Fruit fly (Drosophila melanogaster): ENCODE results near the gene Or24a.

Gene Or24a

DNA sequence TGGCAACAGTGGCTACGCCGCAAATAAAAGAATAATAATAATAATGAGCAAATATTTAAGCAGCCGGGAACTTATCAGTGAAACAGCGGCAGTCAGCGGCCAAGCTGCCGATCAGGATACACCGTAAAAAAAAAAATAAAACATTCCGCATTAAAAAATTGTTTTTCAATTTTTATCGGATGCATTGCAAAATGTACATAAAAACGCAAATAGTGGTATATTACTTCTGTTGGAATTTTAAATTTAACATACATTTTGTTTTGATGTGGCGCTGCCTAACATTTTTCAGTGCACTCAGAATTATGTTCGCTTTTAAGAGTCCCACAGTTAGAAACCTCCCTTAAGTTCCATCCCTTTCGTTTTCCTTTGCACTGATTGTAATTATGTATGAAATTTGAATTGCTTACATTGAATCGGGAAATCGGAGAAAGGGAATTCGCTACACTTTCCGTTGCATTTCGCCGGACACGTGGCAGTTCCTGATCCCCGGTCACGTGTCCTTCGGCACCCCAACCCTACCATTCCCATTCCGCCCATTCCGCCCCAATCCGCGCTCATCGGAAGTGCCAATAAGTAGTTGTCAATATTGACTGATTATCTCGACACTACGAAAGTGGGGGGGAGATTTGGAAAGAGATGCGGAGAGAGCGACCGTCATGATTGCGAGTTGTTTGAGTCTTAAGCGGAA lies 46.8 kb downstream of the Or24a start (continued):
- TF ChIP-seq sc (optimal IDR thresholded peaks at IDR 0.05): no peak
- peak; percentile 78 for TF ChIP-seq sc (GFP tag; optimal IDR thresholded peaks at IDR 0.05)
- TF ChIP-seq CG13624 (GFP tag; optimal IDR thresholded peaks at IDR 0.05): peak; percentile 75
- TF ChIP-seq Antp (GFP tag; optimal IDR thresholded peaks at IDR 0.05): peak; percentile 67
- TF ChIP-seq ase (GFP tag; IDR thresholded peaks at IDR 0.05): peak; percentile 65; the same call in 2 of the 3 replicates
- TF ChIP-seq bowl (GFP tag; IDR thresholded peaks at IDR 0.05): no peak
- TF ChIP-seq klu (GFP tag; IDR thresholded peaks at IDR 0.05): no peak
- peak; percentile 86 for TF ChIP-seq zen (tag; optimal IDR thresholded peaks at IDR 0.05)
- TF ChIP-seq CG3847 (GFP tag; IDR thresholded peaks at IDR 0.05): peak; percentile 55; the same call in 1 of the 2 replicates
- peak; percentile 73 for TF ChIP-seq CG1792 (GFP tag; optimal IDR thresholded peaks at IDR 0.05)
- no peak for TF ChIP-seq CG8478 (optimal IDR thresholded peaks at IDR 0.05)
- TF ChIP-seq CG1602 (GFP tag; optimal IDR thresholded peaks at IDR 0.05): peak; percentile 74
- TF ChIP-seq ara (GFP tag; IDR thresholded peaks at IDR 0.05): peak; percentile 88
- TF ChIP-seq CG10654 (GFP tag; optimal IDR thresholded peaks at IDR 0.05): peak; percentile 42
- TF ChIP-seq CG11247 (GFP tag; IDR thresholded peaks at IDR 0.05): peak; percentile 56
- no peak for TF ChIP-seq Dip2 (GFP tag; IDR thresholded peaks at IDR 0.05)
- peak; percentile 32 for TF ChIP-seq CG30020 (tag; optimal IDR thresholded peaks at IDR 0.05)
- TF ChIP-seq lola (GFP tag; optimal IDR thresholded peaks at IDR 0.05): peak in 1 of 3 experiments; percentile 88
- peak; percentile 21 for TF ChIP-seq disco-r (GFP tag; optimal IDR thresholded peaks at IDR 0.05)
- TF ChIP-seq Dll (GFP tag; IDR thresholded peaks at IDR 0.05; ENCODE audit: partially characterized antibody): no peak
- peak; percentile 37 for TF ChIP-seq HLH54F (GFP tag; optimal IDR thresholded peaks at IDR 0.05)
- no peak for TF ChIP-seq CG16813 (GFP tag; IDR thresholded peaks at IDR 0.05; ENCODE audit: partially characterized antibody)
- peak; percentile 55 for TF ChIP-seq ssp (GFP tag; IDR thresholded peaks at IDR 0.05)
- TF ChIP-seq ind (GFP tag; optimal IDR thresholded peaks at IDR 0.05): peak; percentile 71
- peak in 1 of 2 experiments; percentile 93 for TF ChIP-seq bsh (GFP tag; optimal IDR thresholded peaks at IDR 0.05)
- TF ChIP-seq MESR4 (GFP tag; optimal IDR thresholded peaks at IDR 0.05): peak; percentile 1
- TF ChIP-seq ham (GFP tag; IDR thresholded peaks at IDR 0.05): no peak
- TF ChIP-seq HLH3B (GFP tag; IDR thresholded peaks at IDR 0.05): peak; percentile 77
- no peak for TF ChIP-seq wek (GFP tag; optimal IDR thresholded peaks at IDR 0.05)
- peak; percentile 89 for TF ChIP-seq vvl (GFP tag; IDR thresholded peaks at IDR 0.05)
- peak; percentile 48 for TF ChIP-seq Nf-YC (tag; optimal IDR thresholded peaks at IDR 0.05)
- TF ChIP-seq CG14014 (GFP tag; IDR thresholded peaks at IDR 0.05): peak; percentile 80
- TF ChIP-seq ewg (GFP tag; optimal IDR thresholded peaks at IDR 0.05): peak; percentile 69
- peak; percentile 84 for TF ChIP-seq CG11504 (tag; optimal IDR thresholded peaks at IDR 0.05)
- 0 out of 3 replicates have a peak, but pooled peaks have one; percentile 70 for TF ChIP-seq CG3726 (GFP tag; IDR thresholded peaks at IDR 0.05)
- no peak for TF ChIP-seq bigmax (GFP tag; optimal IDR thresholded peaks at IDR 0.05)
- peak; percentile 69 for TF ChIP-seq CG15011 (GFP tag; optimal IDR thresholded peaks at IDR 0.05)
- peak; percentile 39 for TF ChIP-seq pb (GFP tag; optimal IDR thresholded peaks at IDR 0.05)
- TF ChIP-seq mirr (GFP tag; optimal IDR thresholded peaks at IDR 0.05): no peak
- peak; percentile 83 for TF ChIP-seq CoRest (tag; optimal IDR thresholded peaks at IDR 0.05)
- no peak for TF ChIP-seq Scr (GFP tag; IDR thresholded peaks at IDR 0.05; ENCODE audit: partially characterized antibody)
- TF ChIP-seq chn (GFP tag; optimal IDR thresholded peaks at IDR 0.05): peak; percentile 79
- TF ChIP-seq CG15696 (tag; optimal IDR thresholded peaks at IDR 0.05): peak; percentile 83
- TF ChIP-seq CG12236 (GFP tag; optimal IDR thresholded peaks at IDR 0.05): peak; percentile 63
- TF ChIP-seq psq (GFP tag; optimal IDR thresholded peaks at IDR 0.05): peak; percentile 22
- TF ChIP-seq eve (GFP tag; optimal IDR thresholded peaks at IDR 0.05): peak in 1 of 2 experiments; percentile 93
- peak; percentile 64 for TF ChIP-seq CrebB (tag; optimal IDR thresholded peaks at IDR 0.05)
- peak; percentile 70 for TF ChIP-seq kah (GFP tag; optimal IDR thresholded peaks at IDR 0.05)
- TF ChIP-seq HLH4C (GFP tag; IDR thresholded peaks at IDR 0.05; ENCODE audit: partially characterized antibody): no peak
- TF ChIP-seq CG8944 (GFP tag; optimal IDR thresholded peaks at IDR 0.05): peak; percentile 79
